Worm (Caenorhabditis elegans): ENCODE measurements around the gene lipl-2.

lipl-2 gene

DNA sequence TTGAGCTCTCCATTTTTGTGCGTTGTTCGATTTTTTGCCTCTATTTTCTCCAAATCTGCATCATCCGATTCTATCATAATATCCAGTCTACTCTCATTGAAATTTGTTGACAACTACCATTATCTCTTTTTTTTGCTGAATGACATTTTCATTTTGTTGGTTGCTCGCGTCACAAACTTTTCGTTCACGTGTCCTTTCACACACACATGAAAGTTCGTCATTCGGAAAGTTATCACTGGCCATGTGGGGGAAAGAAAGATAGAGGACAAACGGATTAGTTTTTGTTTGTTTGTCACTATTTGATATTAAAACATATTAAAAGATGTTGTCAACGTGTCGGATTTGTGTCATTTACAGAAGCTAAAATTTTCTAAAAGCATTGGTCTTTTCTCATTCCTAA is 3.6 kb downstream of the lipl-2 start:
- TF ChIP-seq nhr-232 (tag; optimal IDR thresholded peaks at IDR 0.05) (no peak), ceh-6 (GFP tag; optimal IDR thresholded peaks at IDR 0.05) (no peak), lim-6 (tag; optimal IDR thresholded peaks at IDR 0.05) (no peak), gmeb-2 (tag; optimal IDR thresholded peaks at IDR 0.05) (no peak), ahr-1 (tag; optimal IDR thresholded peaks at IDR 0.05) (no peak), pat-9 (tag; optimal IDR thresholded peaks at IDR 0.05) (no peak), ets-4 (tag; optimal IDR thresholded peaks at IDR 0.05) (no peak), che-1 (tag; optimal IDR thresholded peaks at IDR 0.05) (no peak), ref-2 (tag; optimal IDR thresholded peaks at IDR 0.05) (no peak), npax-4 (tag; optimal IDR thresholded peaks at IDR 0.05) (no peak), tbx-2 (tag; optimal IDR thresholded peaks at IDR 0.05) (no peak), ceh-22 (tag; optimal IDR thresholded peaks at IDR 0.05) (no peak), fkh-10 (GFP tag; optimal IDR thresholded peaks at IDR 0.05) (no peak), unc-86 (tag; optimal IDR thresholded peaks at IDR 0.05) (no peak)

DNA sequence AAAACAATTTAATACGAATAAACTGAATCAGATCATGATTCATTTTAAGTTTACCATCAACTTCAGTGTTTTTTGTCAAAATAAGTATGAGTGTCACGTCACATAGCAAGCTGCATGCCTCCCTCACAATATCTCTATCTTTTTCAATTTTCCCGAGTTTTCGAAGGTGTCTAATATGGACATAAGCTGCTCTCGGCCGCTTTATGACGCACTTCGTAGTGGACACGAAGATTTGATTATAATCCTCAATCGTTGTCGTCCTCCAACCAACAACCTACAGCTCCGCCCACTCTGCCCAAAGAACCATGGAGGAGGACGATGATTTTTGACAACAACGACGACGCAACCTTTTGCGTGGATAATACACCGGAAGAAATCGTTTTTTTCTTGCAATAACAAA is 4.6 kb downstream of the lipl-2 start:
- TF ChIP-seq unc-42 (tag; optimal IDR thresholded peaks at IDR 0.05) = peak; percentile 37
- no peak for TF ChIP-seq nfya-1 (tag; optimal IDR thresholded peaks at IDR 0.05)

DNA sequence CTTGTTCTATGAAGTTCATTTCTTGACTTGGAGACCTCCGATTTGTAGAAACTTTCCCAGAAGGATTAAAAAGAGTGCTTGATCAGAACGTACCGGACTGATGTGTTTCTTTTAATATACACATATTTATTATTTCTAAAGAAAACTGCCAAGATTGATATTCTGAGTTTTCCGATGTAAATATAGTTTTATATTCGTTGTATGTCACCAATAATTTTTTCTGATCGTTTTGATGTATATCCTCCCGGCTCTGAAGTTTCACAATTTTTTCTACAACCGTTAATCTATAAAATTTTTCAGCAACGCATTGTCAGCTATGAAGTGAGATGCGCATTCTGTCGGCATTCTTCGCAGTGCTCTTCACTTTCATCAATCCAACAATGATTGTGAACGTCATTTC is 5.2 kb downstream of the lipl-2 start, which contains the start of gene F46B6.9:
TSS of gene F46B6.9 (plus strand) at position 301 of the 400 bp plus-strand sequence.
- TF ChIP-seq dve-1 (tag; optimal IDR thresholded peaks at IDR 0.05) = no peak
- no peak for TF ChIP-seq ceh-14 (tag; optimal IDR thresholded peaks at IDR 0.05)
- TF ChIP-seq ceh-2 (tag; optimal IDR thresholded peaks at IDR 0.05) = no peak
- no peak for TF ChIP-seq ahr-1 (tag; optimal IDR thresholded peaks at IDR 0.05)
- no peak for TF ChIP-seq ztf-16 (tag; optimal IDR thresholded peaks at IDR 0.05)
- TF ChIP-seq che-1 (tag; optimal IDR thresholded peaks at IDR 0.05) = no peak
- TF ChIP-seq pax-1 (tag; optimal IDR thresholded peaks at IDR 0.05) = no peak
- TF ChIP-seq elt-2 (tag; optimal IDR thresholded peaks at IDR 0.05) = no peak
- TF ChIP-seq T23F11.4 (GFP tag; optimal IDR thresholded peaks at IDR 0.05) = no peak
- TF ChIP-seq ceh-34 (tag; optimal IDR thresholded peaks at IDR 0.05) = no peak
- no peak for TF ChIP-seq unc-86 (tag; optimal IDR thresholded peaks at IDR 0.05)
- no peak for TF ChIP-seq pros-1 (tag; optimal IDR thresholded peaks at IDR 0.05)
- no peak for TF ChIP-seq nfya-1 (tag; optimal IDR thresholded peaks at IDR 0.05)
- no peak for TF ChIP-seq unc-3 (GFP tag; conservative IDR thresholded peaks at IDR 0.05)
- TF ChIP-seq unc-3 (tag; optimal IDR thresholded peaks at IDR 0.05) = no peak
- TF ChIP-seq npax-4 (tag; optimal IDR thresholded peaks at IDR 0.05) = no peak
- no peak for TF ChIP-seq nhr-11 (tag; optimal IDR thresholded peaks at IDR 0.05)
- TF ChIP-seq ceh-18 (tag; optimal IDR thresholded peaks at IDR 0.05) = no peak
- no peak for TF ChIP-seq tbx-2 (tag; optimal IDR thresholded peaks at IDR 0.05)
- TF ChIP-seq pha-4 (tag; optimal IDR thresholded peaks at IDR 0.05) = no peak
- TF ChIP-seq pat-9 (tag; optimal IDR thresholded peaks at IDR 0.05) = no peak

DNA sequence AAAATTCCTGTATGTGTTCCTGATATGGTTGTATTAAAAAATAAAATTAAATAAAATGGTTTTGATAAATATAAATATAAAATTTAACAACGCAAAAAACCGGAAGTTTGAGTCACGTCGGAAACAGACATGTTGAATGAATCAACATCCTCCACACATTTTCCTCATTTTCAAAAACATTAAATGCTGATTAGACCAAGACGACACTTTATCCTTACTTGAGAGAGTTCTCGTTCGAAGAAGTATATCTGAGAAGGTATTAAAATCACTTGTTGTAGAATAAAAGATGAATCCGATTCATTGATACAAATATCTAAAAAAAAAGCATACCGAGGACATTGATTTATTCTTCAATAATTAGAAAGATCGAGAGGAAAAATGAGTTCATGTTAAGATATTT is 6.8 kb downstream of the lipl-2 start:
- no peak for TF ChIP-seq ahr-1 (tag; optimal IDR thresholded peaks at IDR 0.05)
- TF ChIP-seq dve-1 (tag; optimal IDR thresholded peaks at IDR 0.05) = no peak
- TF ChIP-seq K09A11.1 (tag; optimal IDR thresholded peaks at IDR 0.05; ENCODE audit: insufficient read depth) = no peak

DNA sequence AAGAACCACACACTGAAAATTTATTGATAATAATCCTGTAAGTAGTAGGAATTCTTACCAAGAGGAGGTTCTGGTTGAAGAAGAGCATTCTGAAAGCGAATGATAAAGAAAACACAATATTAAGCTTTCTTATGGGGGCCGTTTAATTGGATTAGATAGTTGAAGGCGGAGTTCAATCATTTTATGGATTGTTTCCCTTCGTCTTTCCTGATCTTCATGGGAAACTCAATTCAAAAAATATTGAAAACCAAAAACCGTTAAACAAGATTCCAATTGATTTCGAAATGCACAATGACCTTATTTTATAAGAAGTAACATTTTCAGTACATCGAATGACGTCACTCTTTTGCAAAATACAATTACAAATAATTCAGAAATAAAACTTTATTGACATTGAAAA is 7.7 kb downstream of the lipl-2 start, which contains the start of gene F46B6.13:
TSS of gene F46B6.13 (minus strand) at position 101 of the 400 bp plus-strand sequence.
- TF ChIP-seq ceh-18 (tag; optimal IDR thresholded peaks at IDR 0.05) = no peak
- TF ChIP-seq K09A11.1 (tag; optimal IDR thresholded peaks at IDR 0.05; ENCODE audit: insufficient read depth) = no peak
- no peak for TF ChIP-seq nfya-1 (tag; optimal IDR thresholded peaks at IDR 0.05)
- TF ChIP-seq fkh-6 (tag; optimal IDR thresholded peaks at IDR 0.05) = no peak
- no peak for TF ChIP-seq pqm-1 (tag; optimal IDR thresholded peaks at IDR 0.05)
- no peak for TF ChIP-seq ceh-24 (tag; optimal IDR thresholded peaks at IDR 0.05)
- no peak for TF ChIP-seq dve-1 (tag; optimal IDR thresholded peaks at IDR 0.05)
- no peak for TF ChIP-seq lin-11 (tag; optimal IDR thresholded peaks at IDR 0.05)
- TF ChIP-seq Y22D7AL.16 (tag; optimal IDR thresholded peaks at IDR 0.05) = no peak
- no peak for TF ChIP-seq tbx-2 (tag; optimal IDR thresholded peaks at IDR 0.05)
- no peak for TF ChIP-seq hlh-30 (tag; optimal IDR thresholded peaks at IDR 0.05; ENCODE audit: insufficient read depth)
- TF ChIP-seq nhr-232 (tag; optimal IDR thresholded peaks at IDR 0.05) = no peak
- no peak for TF ChIP-seq ceh-34 (tag; optimal IDR thresholded peaks at IDR 0.05)
- no peak for TF ChIP-seq ama-1 (optimal IDR thresholded peaks at IDR 0.05)
- no peak for TF ChIP-seq fkh-10 (GFP tag; optimal IDR thresholded peaks at IDR 0.05)
- TF ChIP-seq pha-4 (tag; optimal IDR thresholded peaks at IDR 0.05) = no peak
- TF ChIP-seq ceh-14 (tag; optimal IDR thresholded peaks at IDR 0.05) = no peak
- no peak for TF ChIP-seq unc-55 (GFP tag; optimal IDR thresholded peaks at IDR 0.05)
